Fruit fly (Drosophila melanogaster): ENCODE results near the gene CG45105.

- no peak for TF ChIP-seq Blimp-1 (GFP tag; optimal IDR thresholded peaks at IDR 0.05)
- TF ChIP-seq CG6854 (GFP tag; optimal IDR thresholded peaks at IDR 0.05) = no peak
- peak; percentile 61 for TF ChIP-seq Hr4 (GFP tag; optimal IDR thresholded peaks at IDR 0.05)
These were observed 18.2 kb downstream of the CG45105 start for dm6 chr3R:15899650-15900049.

Measured in whole organism, prepupa.